Fruit fly (Drosophila melanogaster) whole organism, prepupa: ENCODE measurements around the gene CG44153.

Experiments
- CG10669 ChIP-seq: fragments of 200-800 bp; sonication (Bioruptor generic); optimal IDR thresholded peaks from 3 replicates; lab custom pipeline; 2018; ENCODE audit warnings: missing biosample characterization, mild to moderate bottlenecking, missing genetic modification characterization, moderate library complexity
- Eip93F ChIP-seq: fragments of 200-800 bp; sonication (Bioruptor generic); optimal IDR thresholded peaks from 2 replicates; lab custom pipeline; 2016; ENCODE audit warnings: missing biosample characterization, mild to moderate bottlenecking, missing genetic modification characterization
- achi ChIP-seq: fragments of 200-800 bp; sonication (Bioruptor generic); optimal IDR thresholded peaks from 3 replicates; lab custom pipeline; 2016; ENCODE audit warnings: missing biosample characterization, missing genetic modification characterization
- dsx ChIP-seq: fragments of 200-800 bp; optimal IDR thresholded peaks from 3 replicates; lab custom pipeline; 2019; ENCODE audit warnings: missing biosample characterization, mild to moderate bottlenecking, missing genetic modification characterization, moderate library complexity; ENCODE audit not compliant: poor library complexity, severe bottlenecking
- eg ChIP-seq: fragments of 200-800 bp; sonication (Bioruptor generic); IDR thresholded peaks from 3 replicates; pipeline ENCODE4 v1.3.6; 2022; ENCODE audit warnings: missing biosample characterization, missing genetic modification characterization

DNA sequence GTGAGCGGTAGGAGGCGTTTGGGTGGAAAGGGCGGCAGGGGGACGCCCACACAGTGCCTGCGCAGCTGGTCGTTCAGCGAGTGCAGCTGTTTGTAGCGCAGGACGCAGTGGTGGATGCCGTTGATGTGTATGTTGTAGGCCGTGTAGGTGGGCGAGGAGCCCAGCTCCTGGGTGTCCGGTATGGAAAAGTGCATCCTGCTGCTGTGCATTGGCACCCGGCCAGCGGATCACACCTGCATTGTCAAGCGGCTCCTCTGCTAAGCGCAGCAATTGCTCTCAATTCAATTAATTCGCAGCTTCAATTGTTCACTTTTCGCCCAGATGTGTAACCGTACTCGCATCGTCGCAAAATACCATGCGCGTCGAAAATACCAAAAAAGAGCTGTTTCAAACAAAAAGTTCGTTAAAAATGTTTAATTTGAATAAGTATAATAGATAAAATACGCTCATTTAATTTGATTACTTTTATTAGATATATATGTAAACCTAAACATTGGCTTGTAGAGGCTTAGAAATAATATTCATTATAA is 26.6 kb upstream of the CG44153 start, which contains the start of gene Snx17:
- no peak for TF ChIP-seq dsx (GFP tag; lab: Kevin White, UChicago)
- no peak for TF ChIP-seq Eip93F (GFP tag; lab: Kevin White, UChicago)
- no peak for TF ChIP-seq CG10669 (GFP tag; lab: Kevin White, UChicago)
- no peak for TF ChIP-seq achi
- no peak for TF ChIP-seq eg
